Worm (Caenorhabditis elegans) whole organism, L3 larva: ENCODE results near the gene F41H8.1.

Experiments
- R02D3.7 ChIP-seq: fragments of 150-350 bp; optimal IDR thresholded peaks from 2 replicates; lab custom pipeline; 2014; ENCODE audit warnings: missing biosample characterization, missing genetic modification characterization
- ZK546.5 ChIP-seq: sonication (generic microtip); optimal IDR thresholded peaks from 2 replicates; lab custom pipeline; 2017; ENCODE audit warnings: missing biosample characterization, missing genetic modification characterization
- ama-1 ChIP-seq: fragments of 150-350 bp; optimal IDR thresholded peaks from 2 replicates; lab custom pipeline; 2018
- tbx-2 ChIP-seq: sonication (generic microtip); optimal IDR thresholded peaks from 2 replicates; lab custom pipeline; 2016; ENCODE audit warnings: mild to moderate bottlenecking, missing genetic modification characterization, missing compliant biosample characterization

ce11 chrV:814716-815115, 18.8 kb upstream of the F41H8.1 start, which contains the start of gene R13D11.3:
- no peak for TF ChIP-seq ZK546.5 (tag; lab: Kevin White, UChicago)
- no peak for TF ChIP-seq tbx-2 (tag; lab: Kevin White, UChicago)
- no peak for TF ChIP-seq ama-1 (lab: Kevin White, UChicago)
- TF ChIP-seq R02D3.7 (tag; lab: Kevin White, UChicago): no peak
